Fruit fly (Drosophila melanogaster): ENCODE results near the gene Pgk.

Pgk gene

dm6 chr2L:2734215-2734614, 18.7 kb downstream of the Pgk start (continued):
- TF ChIP-seq tio (GFP tag; optimal IDR thresholded peaks at IDR 0.05): peak; percentile 56
- peak; percentile 1 for TF ChIP-seq CG10267 (tag; optimal IDR thresholded peaks at IDR 0.05)
- TF ChIP-seq D19B (GFP tag; optimal IDR thresholded peaks at IDR 0.05): peak; percentile 38
- TF ChIP-seq CG18619 (GFP tag; optimal IDR thresholded peaks at IDR 0.05): peak; percentile 31
- TF ChIP-seq GATAe (GFP tag; conservative IDR thresholded peaks at IDR 0.05): no peak
- 0 out of 3 replicates have a peak, but pooled peaks have one; percentile 22 for TF ChIP-seq Mrtf (GFP tag; IDR thresholded peaks at IDR 0.05)
- no peak for TF ChIP-seq sens-2 (GFP tag; IDR thresholded peaks at IDR 0.05)
- TF ChIP-seq unc-4 (GFP tag; IDR thresholded peaks at IDR 0.05; ENCODE audit: partially characterized antibody): no peak
- peak; percentile 40; the same call in 1 of the 3 replicates for TF ChIP-seq zfh1 (GFP tag; IDR thresholded peaks at IDR 0.05)
- TF ChIP-seq sima (GFP tag; optimal IDR thresholded peaks at IDR 0.05): no peak
- peak; percentile 5 for TF ChIP-seq Deaf1 (tag; optimal IDR thresholded peaks at IDR 0.05)
- peak; percentile 41 for TF ChIP-seq CG6689 (GFP tag; IDR thresholded peaks at IDR 0.05)
- TF ChIP-seq gce (GFP tag; IDR thresholded peaks at IDR 0.05): no peak
- no peak for TF ChIP-seq CG9797 (GFP tag; optimal IDR thresholded peaks at IDR 0.05)
- TF ChIP-seq Sin3A (optimal IDR thresholded peaks at IDR 0.05): no peak
- TF ChIP-seq lab (GFP tag; optimal IDR thresholded peaks at IDR 0.05): peak; percentile 74
- TF ChIP-seq Chrac-16 (GFP tag; optimal IDR thresholded peaks at IDR 0.05): peak; percentile 7
- TF ChIP-seq pros (GFP tag; optimal IDR thresholded peaks at IDR 0.05): no peak
- TF ChIP-seq z (GFP tag; IDR thresholded peaks at IDR 0.05): no peak
- no peak for TF ChIP-seq Doc2 (GFP tag; IDR thresholded peaks at IDR 0.05)
- TF ChIP-seq CG17359 (tag; optimal IDR thresholded peaks at IDR 0.05): peak; percentile 17
- TF ChIP-seq CG13296 (GFP tag; optimal IDR thresholded peaks at IDR 0.05): peak; percentile 66
- TF ChIP-seq CTCF (GFP tag; optimal IDR thresholded peaks at IDR 0.05): no peak
- peak; percentile 31 for TF ChIP-seq Xbp1 (GFP tag; optimal IDR thresholded peaks at IDR 0.05)
- TF ChIP-seq tx (GFP tag; optimal IDR thresholded peaks at IDR 0.05): peak; percentile 2
- peak; percentile 56 for TF ChIP-seq CG12659 (GFP tag; optimal IDR thresholded peaks at IDR 0.05)
- TF ChIP-seq ranshi (GFP tag; IDR thresholded peaks at IDR 0.05): peak; percentile 62; the same call in 1 of the 2 replicates
- no peak for TF ChIP-seq Camta (GFP tag; optimal IDR thresholded peaks at IDR 0.05)
- TF ChIP-seq zfh2 (GFP tag; optimal IDR thresholded peaks at IDR 0.05): peak; percentile 74
- peak; percentile 56 for TF ChIP-seq CoRest (tag; optimal IDR thresholded peaks at IDR 0.05)
- no peak for TF ChIP-seq CG12299 (tag; optimal IDR thresholded peaks at IDR 0.05)
- peak; percentile 44 for TF ChIP-seq CG15269 (tag; optimal IDR thresholded peaks at IDR 0.05)
- TF ChIP-seq CG4404 (GFP tag; IDR thresholded peaks at IDR 0.05): peak; percentile 49; the same call in 1 of the 2 replicates
- TF ChIP-seq CG3995 (GFP tag; optimal IDR thresholded peaks at IDR 0.05): peak; percentile 16
- peak; percentile 45 for TF ChIP-seq unpg (GFP tag; optimal IDR thresholded peaks at IDR 0.05)
- no peak for TF ChIP-seq Dfd (GFP tag; optimal IDR thresholded peaks at IDR 0.05)
- TF ChIP-seq Rx (GFP tag; IDR thresholded peaks at IDR 0.05): no peak
- TF ChIP-seq Hmr (GFP tag; optimal IDR thresholded peaks at IDR 0.05): peak; percentile 67
- TF ChIP-seq emc (GFP tag; optimal IDR thresholded peaks at IDR 0.05): no peak
- peak; percentile 22 to 83 for TF ChIP-seq Pdp1 (GFP tag; optimal IDR thresholded peaks at IDR 0.05)
- no peak for TF ChIP-seq ems (GFP tag; optimal IDR thresholded peaks at IDR 0.05)
- TF ChIP-seq lbe (GFP tag; optimal IDR thresholded peaks at IDR 0.05): no peak
- TF ChIP-seq Doc3 (GFP tag; IDR thresholded peaks at IDR 0.05; ENCODE audit: partially characterized antibody): no peak
- no peak for TF ChIP-seq CG10462 (GFP tag; optimal IDR thresholded peaks at IDR 0.05)
- no peak for TF ChIP-seq Nf-YA (GFP tag; IDR thresholded peaks at IDR 0.05)
- peak; percentile 1 for TF ChIP-seq shn (GFP tag; optimal IDR thresholded peaks at IDR 0.05)
- TF ChIP-seq CG11696 (GFP tag; IDR thresholded peaks at IDR 0.05): no peak
- TF ChIP-seq CG10959 (GFP tag; IDR thresholded peaks at IDR 0.05): no peak
- peak; percentile 57 for TF ChIP-seq CG9817 (tag; optimal IDR thresholded peaks at IDR 0.05)
- TF ChIP-seq maf-S (GFP tag; optimal IDR thresholded peaks at IDR 0.05): peak; percentile 21
- peak; percentile 34 for TF ChIP-seq Myb (GFP tag; optimal IDR thresholded peaks at IDR 0.05)
- TF ChIP-seq kah (GFP tag; optimal IDR thresholded peaks at IDR 0.05): no peak
